Fruit fly (Drosophila melanogaster) whole organism: ENCODE measurements around the gene CG11617.

ENCODE experiments used
- CG8478 ChIP-seq: fragments of >200 bp; optimal IDR thresholded peaks from 2 replicates; lab custom pipeline; 2018; ENCODE audit warnings: inconsistent platforms
- Dll ChIP-seq: fragments of >200 bp; optimal IDR thresholded peaks from 2 replicates; lab custom pipeline; 2017
- EcR ChIP-seq, 2 experiments: fragments of >200 bp; optimal IDR thresholded peaks; 2 replicates each; lab custom pipeline; 2017; ENCODE audit warnings: missing biosample characterization in 2 of 2, missing genetic modification characterization in 2 of 2, missing genetic modification reagents in 2 of 2
- pan ChIP-seq: fragments of >200 bp; optimal IDR thresholded peaks from 2 replicates; lab custom pipeline; 2017
- psq ChIP-seq: fragments of >200 bp; optimal IDR thresholded peaks from 2 replicates; lab custom pipeline; 2017
- usp ChIP-seq: fragments of >200 bp; optimal IDR thresholded peaks from 2 replicates; lab custom pipeline; 2017; ENCODE audit warnings: missing biosample characterization, missing genetic modification characterization, mixed read lengths

DNA sequence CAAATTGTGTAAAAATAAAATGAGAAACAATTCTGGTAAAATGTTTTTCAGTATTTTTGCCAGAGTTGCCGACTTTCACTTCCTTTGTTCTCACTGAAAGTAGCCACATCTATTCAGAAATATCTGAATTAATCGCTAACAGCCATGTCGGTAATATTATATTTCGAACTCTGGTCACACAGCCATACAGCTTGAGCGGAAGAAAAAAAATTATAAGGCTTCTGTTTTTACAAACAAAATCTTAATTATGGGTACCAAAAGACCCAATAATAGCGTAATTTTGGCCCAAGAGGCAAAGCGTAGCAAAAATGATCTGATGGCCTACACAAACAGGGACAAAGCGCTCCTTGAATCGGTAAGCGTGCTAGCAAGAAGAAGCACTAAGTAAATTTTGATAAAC lies 51.1 kb downstream of the CG11617 start, which contains the start of gene CG3436:
- TF ChIP-seq CG8478 (lab: Kevin White, UChicago) (no peak), pan (lab: Kevin White, UChicago) (no peak), psq (no peak), usp (GFP tag; lab: Kevin White, UChicago) (no peak), EcR (GFP tag; optimal IDR thresholded peaks at IDR 0.05; lab: Kevin White, UChicago) (no peak), Dll (lab: Kevin White, UChicago) (no peak)
